Worm (Caenorhabditis elegans) whole organism, L2 larva: ENCODE measurements around the gene nhr-226.
"Not testable (repeated sequence)": the region's sequence is repeated elsewhere in the genome, so short reads cannot be mapped to it uniquely, and the experiment has no call there.

Experiments
- C34F6.9 ChIP-seq: fragments of 150-350 bp; optimal IDR thresholded peaks from 2 replicates; lab custom pipeline; 2014; ENCODE audit warnings: missing biosample characterization, missing genetic modification characterization
- F13H6.1 ChIP-seq: sonication (generic microtip); optimal IDR thresholded peaks from 2 replicates; lab custom pipeline; 2016; ENCODE audit warnings: missing genetic modification characterization, missing compliant biosample characterization
- Y55F3AM.14 ChIP-seq: fragments of 200-800 bp; sonication (Bioruptor generic); optimal IDR thresholded peaks from 2 replicates; lab custom pipeline; 2018; ENCODE audit warnings: mild to moderate bottlenecking, missing genetic modification characterization, missing compliant biosample characterization
- ZK546.5 ChIP-seq: sonication (generic microtip); optimal IDR thresholded peaks from 2 replicates; lab custom pipeline; 2017; ENCODE audit warnings: missing biosample characterization, missing genetic modification characterization
- aly-2 ChIP-seq: fragments of 150-350 bp; optimal IDR thresholded peaks from 2 replicates; lab custom pipeline; 2014; ENCODE audit warnings: missing biosample characterization, missing genetic modification characterization
- blmp-1 ChIP-seq: sonication (generic microtip); optimal IDR thresholded peaks from 2 replicates; lab custom pipeline; 2017; ENCODE audit warnings: missing genetic modification characterization, mild to moderate bottlenecking, missing compliant biosample characterization, antibody characterized with exemption, moderate library complexity; ENCODE audit not compliant: insufficient read depth
- ceh-82 ChIP-seq: fragments of 150-350 bp; optimal IDR thresholded peaks from 2 replicates; lab custom pipeline; 2014; ENCODE audit warnings: missing biosample characterization, missing genetic modification characterization
- crh-2 ChIP-seq: sonication (generic microtip); optimal IDR thresholded peaks from 2 replicates; lab custom pipeline; 2017; ENCODE audit warnings: missing biosample characterization, missing genetic modification characterization
- dmd-4 ChIP-seq: sonication (generic microtip); optimal IDR thresholded peaks from 2 replicates; lab custom pipeline; 2017; ENCODE audit warnings: missing biosample characterization, missing genetic modification characterization
- elt-1 ChIP-seq: fragments of 150-350 bp; optimal IDR thresholded peaks from 2 replicates; lab custom pipeline; 2014; ENCODE audit warnings: missing biosample characterization, missing genetic modification characterization
- elt-3 ChIP-seq: sonication (generic microtip); optimal IDR thresholded peaks from 2 replicates; lab custom pipeline; 2017; ENCODE audit warnings: missing biosample characterization, missing genetic modification characterization
- fos-1 ChIP-seq: fragments of 150-350 bp; optimal IDR thresholded peaks from 2 replicates; lab custom pipeline; 2014; ENCODE audit warnings: missing biosample characterization, missing genetic modification characterization
- gmeb-1 ChIP-seq: fragments of 150-350 bp; optimal IDR thresholded peaks from 2 replicates; lab custom pipeline; 2014; ENCODE audit warnings: missing biosample characterization, missing genetic modification characterization
- lin-13 ChIP-seq: fragments of 150-350 bp; optimal IDR thresholded peaks from 2 replicates; lab custom pipeline; 2014; ENCODE audit warnings: missing biosample characterization, missing genetic modification reagents, missing genetic modification characterization
- lin-39 ChIP-seq: fragments of 150-350 bp; optimal IDR thresholded peaks from 2 replicates; lab custom pipeline; 2014; ENCODE audit warnings: missing biosample characterization, missing genetic modification reagents, missing genetic modification characterization
- mab-5 ChIP-seq: fragments of 150-350 bp; optimal IDR thresholded peaks from 2 replicates; lab custom pipeline; 2014; ENCODE audit warnings: missing biosample characterization, missing genetic modification characterization
- mdl-1 ChIP-seq, 2 experiments: fragments of 150-350 bp in 1 of 2; sonication (generic microtip) in 1 of 2; optimal IDR thresholded peaks; 2 replicates each; lab custom pipeline; 2017; ENCODE audit warnings: missing biosample characterization in 2 of 2, missing genetic modification characterization in 2 of 2
- nhr-10 ChIP-seq: sonication (generic microtip); optimal IDR thresholded peaks from 2 replicates; lab custom pipeline; 2017; ENCODE audit warnings: missing biosample characterization, missing genetic modification characterization
- nhr-11 ChIP-seq: fragments of 150-350 bp; optimal IDR thresholded peaks from 2 replicates; lab custom pipeline; 2014; ENCODE audit warnings: missing biosample characterization, missing genetic modification characterization
- nhr-12 ChIP-seq: fragments of 150-350 bp; optimal IDR thresholded peaks from 2 replicates; lab custom pipeline; 2014; ENCODE audit warnings: missing biosample characterization, missing genetic modification characterization
- nhr-21 ChIP-seq: fragments of 150-350 bp; optimal IDR thresholded peaks from 2 replicates; lab custom pipeline; 2014; ENCODE audit warnings: missing biosample characterization, missing genetic modification characterization
- nhr-23 ChIP-seq: fragments of 150-350 bp; optimal IDR thresholded peaks from 2 replicates; lab custom pipeline; 2014; ENCODE audit warnings: missing biosample characterization, missing genetic modification reagents, missing genetic modification characterization
- nhr-237 ChIP-seq: fragments of 150-350 bp; optimal IDR thresholded peaks from 2 replicates; lab custom pipeline; 2014; ENCODE audit warnings: missing biosample characterization, missing genetic modification characterization
- nhr-6 ChIP-seq: fragments of 150-350 bp; optimal IDR thresholded peaks from 2 replicates; lab custom pipeline; 2014; ENCODE audit warnings: missing biosample characterization, missing genetic modification characterization
- nhr-77 ChIP-seq: fragments of 150-350 bp; optimal IDR thresholded peaks from 2 replicates; lab custom pipeline; 2014; ENCODE audit warnings: missing biosample characterization, missing genetic modification characterization
- sem-4 ChIP-seq: fragments of 150-350 bp; optimal IDR thresholded peaks from 2 replicates; lab custom pipeline; 2014; ENCODE audit warnings: missing biosample characterization, missing genetic modification reagents, missing genetic modification characterization
- skn-1 ChIP-seq: sonication (generic microtip); optimal IDR thresholded peaks from 2 replicates; lab custom pipeline; 2017; ENCODE audit warnings: missing biosample characterization, missing genetic modification characterization
- sma-9 ChIP-seq, 2 experiments: fragments of 150-350 bp in 1 of 2; sonication (generic microtip) in 1 of 2; optimal IDR thresholded peaks; 2 replicates each; lab custom pipeline; 2014 to 2016; ENCODE audit warnings: missing genetic modification characterization in 2 of 2, mild to moderate bottlenecking in 1 of 2, missing biosample characterization in 1 of 2, missing compliant biosample characterization in 1 of 2, missing genetic modification reagents in 1 of 2, moderate library complexity in 1 of 2
- snpc-4 ChIP-seq: fragments of 150-350 bp; optimal IDR thresholded peaks from 2 replicates; lab custom pipeline; 2014; ENCODE audit warnings: missing biosample characterization, missing genetic modification characterization
- unc-39 ChIP-seq: fragments of 150-350 bp; optimal IDR thresholded peaks from 2 replicates; lab custom pipeline; 2014; ENCODE audit warnings: missing biosample characterization, missing genetic modification characterization
- unc-55 ChIP-seq: fragments of 150-350 bp; sonication (generic microtip); optimal IDR thresholded peaks from 3 replicates; lab custom pipeline; 2014; ENCODE audit warnings: missing biosample characterization, missing genetic modification reagents, missing genetic modification characterization
- zag-1 ChIP-seq: fragments of 150-350 bp; optimal IDR thresholded peaks from 2 replicates; lab custom pipeline; 2014; ENCODE audit warnings: missing biosample characterization, missing genetic modification characterization

The nhr-226 gene

ce11 chrV:2326378-2326777 lies 31.7 kb downstream of the nhr-226 start, which contains the start of gene pud-4:
Gene pud-4, plus strand, starts transcription at chrV:2326678.
- TF ChIP-seq nhr-23 (tag; lab: Kevin White, UChicago) (no peak), lin-39 (tag; lab: Kevin White, UChicago) (no peak), sem-4 (no peak), sma-9 (GFP tag; optimal IDR thresholded peaks at IDR 0.05; lab: Kevin White, UChicago) (no peak), sma-9 (tag; optimal IDR thresholded peaks at IDR 0.05; lab: Kevin White, UChicago) (no peak), nhr-12 (tag; lab: Kevin White, UChicago) (no peak), nhr-21 (no peak), F13H6.1 (no peak), unc-55 (GFP tag; lab: Kevin White, UChicago) (no peak), nhr-11 (tag; lab: Kevin White, UChicago) (no peak)

ce11 chrV:2327124-2327523 lies 32.4 kb downstream of the nhr-226 start:
- TF ChIP-seq fos-1 (peak; percentile 75), ceh-82 (tag; lab: Kevin White, UChicago) (no peak), nhr-11 (tag; lab: Kevin White, UChicago) (no peak), sma-9 (GFP tag; optimal IDR thresholded peaks at IDR 0.05; lab: Kevin White, UChicago) (peak; percentile 80), sma-9 (tag; optimal IDR thresholded peaks at IDR 0.05; lab: Kevin White, UChicago) (no peak), crh-2 (peak; percentile 14), gmeb-1 (tag; lab: Kevin White, UChicago) (peak; percentile 34), nhr-237 (tag; lab: Kevin White, UChicago) (no peak), nhr-77 (tag; lab: Kevin White, UChicago) (no peak), elt-1 (tag; lab: Kevin White, UChicago) (no peak), C34F6.9 (no peak)

- not testable (repeated sequence) for TF ChIP-seq blmp-1; dmd-4 (tag; lab: Kevin White, UChicago); nhr-10 (tag; lab: Kevin White, UChicago)
These were observed 35.5 kb downstream of the nhr-226 start, which contains the start of gene pud-1.1 for ce11 chrV:2330129-2330528. Gene pud-1.1, plus strand, starts transcription at chrV:2330429.

- not testable (repeated sequence) for TF ChIP-seq snpc-4, ceh-82, mab-5 (tag; lab: Kevin White, UChicago)
These were observed 36.9 kb downstream of the nhr-226 start, which contains the start of gene irld-32 for ce11 chrV:2331616-2332015. Gene irld-32, plus strand, starts transcription at chrV:2331916.

- TF ChIP-seq blmp-1: no peak
- TF ChIP-seq aly-2: no peak
- no peak for TF ChIP-seq elt-3 (tag; lab: Kevin White, UChicago)
- no peak for TF ChIP-seq nhr-77 (tag; lab: Kevin White, UChicago)
- TF ChIP-seq F13H6.1: no peak
- TF ChIP-seq gmeb-1 (tag; lab: Kevin White, UChicago): no peak
- no peak for TF ChIP-seq ZK546.5
- no peak for TF ChIP-seq lin-13 (GFP tag; lab: Kevin White, UChicago)
- TF ChIP-seq snpc-4 (tag; lab: Kevin White, UChicago): no peak
- TF ChIP-seq C34F6.9: no peak
- TF ChIP-seq lin-39 (tag; lab: Kevin White, UChicago): no peak
- TF ChIP-seq mab-5 (tag; lab: Kevin White, UChicago): no peak
- no peak for TF ChIP-seq Y55F3AM.14
- TF ChIP-seq unc-39 (tag; lab: Kevin White, UChicago): no peak
- TF ChIP-seq zag-1: no peak
- no peak for TF ChIP-seq nhr-12 (tag; lab: Kevin White, UChicago)
- TF ChIP-seq nhr-6 (tag; lab: Kevin White, UChicago): no peak
- TF ChIP-seq skn-1 (tag; lab: Kevin White, UChicago): no peak
- TF ChIP-seq mdl-1 (tag; optimal IDR thresholded peaks at IDR 0.05; lab: Kevin White, UChicago): no peak
These were observed 41.5 kb downstream of the nhr-226 start, which contains the start of gene irld-28 for ce11 chrV:2336151-2336550. Gene irld-28, minus strand, starts transcription at chrV:2336251.

ce11 chrV:2338538-2338937 lies 43.9 kb downstream of the nhr-226 start, which contains the start of gene irld-29:
Gene irld-29, minus strand, starts transcription at chrV:2338638.
- no peak for TF ChIP-seq nhr-23 (tag; lab: Kevin White, UChicago)
